Fruit fly (Drosophila melanogaster) whole organism, wandering third instar larva: Measurements from ENCODE around the gene CG9171.
A peak's percentile ranks its signal among the peaks of the same experiment; 100 is the strongest.

Experiments used
- CG32264 ChIP-seq: fragments of 200-800 bp; sonication (Bioruptor generic); optimal IDR thresholded peaks from 2 replicates; lab custom pipeline; 2016; ENCODE audit warnings: missing biosample characterization, missing genetic modification characterization
- CrebA ChIP-seq: fragments of 200-800 bp; sonication (Bioruptor generic); optimal IDR thresholded peaks from 2 replicates; lab custom pipeline; 2016; ENCODE audit warnings: missing biosample characterization, mild to moderate bottlenecking, missing genetic modification characterization, borderline replicate concordance
- Dfd ChIP-seq: fragments of >200 bp; optimal IDR thresholded peaks from 2 replicates; lab custom pipeline; 2017; ENCODE audit warnings: missing biosample characterization, missing genetic modification characterization
- Dif ChIP-seq: fragments of 200-275, 200-300 bp; sonication (Bioruptor generic); optimal IDR thresholded peaks from 2 replicates; lab custom pipeline; 2018; ENCODE audit warnings: missing biosample characterization, missing genetic modification characterization; ENCODE audit not compliant: partially characterized antibody
- GATAd ChIP-seq: sonication (Bioruptor generic); optimal IDR thresholded peaks from 2 replicates; lab custom pipeline; 2016; ENCODE audit warnings: missing biosample characterization, missing genetic modification characterization
- HLH106 ChIP-seq: fragments of 200-800 bp; optimal IDR thresholded peaks from 3 replicates; lab custom pipeline; 2019; ENCODE audit warnings: missing biosample characterization, mild to moderate bottlenecking, missing genetic modification characterization, moderate library complexity
- Hnf4 ChIP-seq: fragments of 200-800 bp; sonication (Bioruptor generic); optimal IDR thresholded peaks from 2 replicates; lab custom pipeline; 2016; ENCODE audit warnings: missing biosample characterization, mild to moderate bottlenecking, missing genetic modification characterization
- Hr78 ChIP-seq: fragments of >200 bp; optimal IDR thresholded peaks from 2 replicates; lab custom pipeline; 2017; ENCODE audit warnings: missing biosample characterization, missing genetic modification characterization
- Hr83 ChIP-seq: fragments of 200-300 bp; sonication (Bioruptor generic); optimal IDR thresholded peaks from 2 replicates; lab custom pipeline; 2016; ENCODE audit warnings: missing biosample characterization, mild to moderate bottlenecking, missing genetic modification characterization, moderate library complexity; ENCODE audit not compliant: poor library complexity, severe bottlenecking
- Jra ChIP-seq: sonication (Bioruptor generic); optimal IDR thresholded peaks from 2 replicates; lab custom pipeline; 2016; ENCODE audit warnings: missing biosample characterization, missing genetic modification characterization
- Mio ChIP-seq: sonication (Bioruptor generic); optimal IDR thresholded peaks from 2 replicates; lab custom pipeline; 2016; ENCODE audit warnings: missing biosample characterization, missing genetic modification characterization
- Myc ChIP-seq: fragments of >200 bp; optimal IDR thresholded peaks from 2 replicates; lab custom pipeline; 2017
- OdsH ChIP-seq: fragments of 200-800 bp; sonication (Bioruptor generic); optimal IDR thresholded peaks from 2 replicates; lab custom pipeline; 2016; ENCODE audit warnings: missing biosample characterization, mild to moderate bottlenecking, missing genetic modification characterization
- Rel ChIP-seq, 2 experiments: fragments of 200-800 bp; sonication (Bioruptor generic) in 1 of 2; optimal IDR thresholded peaks; 2 replicates in 1 of 2; 3 replicates in 1 of 2; lab custom pipeline; 2016 to 2019; ENCODE audit warnings: mild to moderate bottlenecking in 2 of 2, missing biosample characterization in 2 of 2, missing genetic modification characterization in 2 of 2, moderate library complexity in 1 of 2
- Sp1 ChIP-seq: fragments of 200-800 bp; sonication (Bioruptor generic); optimal IDR thresholded peaks from 3 replicates; lab custom pipeline; 2019; ENCODE audit warnings: missing biosample characterization, mild to moderate bottlenecking, missing genetic modification characterization, moderate library complexity
- Vsx2 ChIP-seq: fragments of 200-300, 225-300 bp; sonication (Bioruptor generic); optimal IDR thresholded peaks from 2 replicates; lab custom pipeline; 2018; ENCODE audit warnings: missing biosample characterization, missing genetic modification characterization; ENCODE audit not compliant: partially characterized antibody
- br ChIP-seq: fragments of 200-800 bp; sonication (Bioruptor generic); optimal IDR thresholded peaks from 2 replicates; lab custom pipeline; 2016; ENCODE audit warnings: missing biosample characterization, missing genetic modification characterization
- brk ChIP-seq: fragments of 200-800 bp; sonication (Bioruptor generic); optimal IDR thresholded peaks from 2 replicates; lab custom pipeline; 2016; ENCODE audit warnings: missing biosample characterization, mild to moderate bottlenecking, missing genetic modification characterization
- dl ChIP-seq, 2 experiments: fragments of 175-275, 200-275 bp in 1 of 2; fragments of 200-275 bp in 1 of 2; sonication (Bioruptor generic); optimal IDR thresholded peaks; lab custom pipeline; 2018; ENCODE audit warnings: mild to moderate bottlenecking in 2 of 2, missing biosample characterization in 2 of 2, missing genetic modification characterization in 2 of 2, moderate library complexity in 2 of 2; ENCODE audit not compliant: partially characterized antibody in 2 of 2, insufficient read depth in 1 of 2
- dmrt93B ChIP-seq: fragments of 200-800 bp; sonication (Bioruptor generic); optimal IDR thresholded peaks from 2 replicates; lab custom pipeline; 2018; ENCODE audit warnings: missing biosample characterization, mild to moderate bottlenecking, missing genetic modification characterization
- dsf ChIP-seq: sonication (Bioruptor generic); optimal IDR thresholded peaks from 2 replicates; lab custom pipeline; 2016; ENCODE audit warnings: missing biosample characterization, missing genetic modification characterization, borderline replicate concordance
- ey ChIP-seq: fragments of 200-800 bp; sonication (Bioruptor generic); optimal IDR thresholded peaks from 2 replicates; lab custom pipeline; 2016; ENCODE audit warnings: missing biosample characterization, missing genetic modification characterization
- fru ChIP-seq: fragments of 200-800 bp; sonication (Bioruptor generic); optimal IDR thresholded peaks from 3 replicates; lab custom pipeline; 2016; ENCODE audit warnings: missing biosample characterization, mild to moderate bottlenecking, missing genetic modification characterization
- h ChIP-seq: fragments of 200-800 bp; sonication (Bioruptor generic); optimal IDR thresholded peaks from 3 replicates; lab custom pipeline; 2016; ENCODE audit warnings: missing biosample characterization, mild to moderate bottlenecking, missing genetic modification characterization
- jim ChIP-seq: fragments of 175-275, 200-325 bp; sonication (Bioruptor generic); optimal IDR thresholded peaks from 2 replicates; lab custom pipeline; 2016; ENCODE audit warnings: missing biosample characterization, mild to moderate bottlenecking, missing genetic modification characterization
- lola ChIP-seq: fragments of >200 bp; optimal IDR thresholded peaks from 2 replicates; lab custom pipeline; 2017; ENCODE audit warnings: missing biosample characterization, missing genetic modification characterization
- pan ChIP-seq: fragments of >200 bp; optimal IDR thresholded peaks from 2 replicates; lab custom pipeline; 2017
- psq ChIP-seq: fragments of 200-800 bp; sonication (Bioruptor generic); optimal IDR thresholded peaks from 3 replicates; lab custom pipeline; 2017; ENCODE audit warnings: missing biosample characterization, mild to moderate bottlenecking, missing genetic modification characterization, moderate library complexity
- sv ChIP-seq: fragments of 200-800 bp; sonication (Bioruptor generic); optimal IDR thresholded peaks from 3 replicates; lab custom pipeline; 2016; ENCODE audit warnings: missing biosample characterization, missing genetic modification characterization
- tai ChIP-seq: sonication (Bioruptor generic); optimal IDR thresholded peaks from 2 replicates; lab custom pipeline; 2016; ENCODE audit warnings: missing biosample characterization, missing genetic modification characterization
- woc ChIP-seq: sonication (Bioruptor generic); optimal IDR thresholded peaks from 2 replicates; lab custom pipeline; 2016; ENCODE audit warnings: missing biosample characterization, mild to moderate bottlenecking, missing genetic modification characterization

Gene CG9171

dm6 chr2L:5818343-5818742, 18.3 kb upstream of the CG9171 start, which contains the start of gene COX6CL:
Gene COX6CL (minus strand): TSS chr2L:5818443.
- no peak for TF ChIP-seq dmrt93B (GFP tag; lab: Kevin White, UChicago)
- no peak for TF ChIP-seq br (GFP tag; lab: Kevin White, UChicago)
- no peak for TF ChIP-seq tai (GFP tag; lab: Kevin White, UChicago)
- no peak for TF ChIP-seq OdsH (GFP tag; lab: Kevin White, UChicago)
- no peak for TF ChIP-seq CrebA (GFP tag; lab: Kevin White, UChicago)
- TF ChIP-seq brk (GFP tag; lab: Kevin White, UChicago): no peak
- TF ChIP-seq Dfd (GFP tag; lab: Kevin White, UChicago): no peak
- no peak for TF ChIP-seq sv (GFP tag; lab: Kevin White, UChicago)
- no peak for TF ChIP-seq Vsx2 (GFP tag; lab: Kevin White, UChicago)
- TF ChIP-seq woc (GFP tag; lab: Kevin White, UChicago): no peak
- TF ChIP-seq Sp1: no peak
- TF ChIP-seq ey (GFP tag; lab: Kevin White, UChicago): no peak
- no peak for TF ChIP-seq Rel (GFP tag; optimal IDR thresholded peaks at IDR 0.05; lab: Kevin White, UChicago)
- no peak for TF ChIP-seq Rel (tag; optimal IDR thresholded peaks at IDR 0.05; lab: Kevin White, UChicago)
- no peak for TF ChIP-seq Myc (lab: Kevin White, UChicago)
- TF ChIP-seq pan (lab: Kevin White, UChicago): no peak
- no peak for TF ChIP-seq Hnf4 (GFP tag; lab: Kevin White, UChicago)
- TF ChIP-seq Mio (GFP tag; lab: Kevin White, UChicago): no peak
- TF ChIP-seq HLH106: no peak
- TF ChIP-seq psq (GFP tag; lab: Kevin White, UChicago): no peak
- TF ChIP-seq, all 38 proteins: peak for 0

- TF ChIP-seq Hr83 (GFP tag; lab: Kevin White, UChicago): no peak
- no peak for TF ChIP-seq Jra (GFP tag; lab: Kevin White, UChicago)
- TF ChIP-seq lola (GFP tag; lab: Kevin White, UChicago): no peak
These were observed 11.2 kb upstream of the CG9171 start, which contains the start of gene CG43307 for dm6 chr2L:5811274-5811673. Gene CG43307 (plus strand): TSS chr2L:5811574.

DNA sequence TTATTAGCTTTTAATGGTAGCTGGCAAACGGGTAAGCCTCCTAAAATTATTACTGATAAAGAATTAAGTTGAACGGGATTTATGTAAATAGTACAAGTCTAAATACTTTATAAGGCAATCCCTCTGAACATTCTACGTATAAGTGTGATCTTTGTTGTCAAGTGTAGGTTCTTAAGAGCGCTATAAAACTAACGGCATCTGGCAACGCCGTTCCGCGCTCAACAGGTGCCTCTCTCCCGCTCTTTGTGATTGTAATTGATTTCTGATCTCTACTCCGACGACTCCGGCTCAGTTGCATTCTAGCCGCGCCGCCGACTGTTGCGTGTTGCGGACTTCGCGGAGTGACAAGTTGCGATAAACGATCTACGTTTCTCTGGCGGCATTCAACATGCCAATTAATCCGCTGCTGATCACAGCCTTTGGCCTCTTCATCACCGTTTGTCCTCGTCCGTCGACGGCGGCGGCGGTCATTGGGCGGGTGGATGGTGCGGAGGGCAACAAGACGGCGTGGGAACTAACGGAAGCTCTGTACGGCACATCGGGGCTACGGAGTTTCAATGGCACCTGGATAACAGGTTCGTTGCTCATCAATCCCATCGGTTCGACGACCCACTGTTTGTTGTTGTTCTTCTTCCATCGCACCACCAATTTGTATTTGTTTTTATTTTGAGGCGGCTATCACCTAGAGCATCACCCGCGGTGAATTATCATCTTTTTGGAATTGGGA, 5.2 kb upstream of the CG9171 start, which contains the start of gene CG11034:
CG11034 (plus strand) TSS at position 305 of the 727 bp plus-strand sequence.
- TF ChIP-seq Hr78 (GFP tag; lab: Kevin White, UChicago): no peak
- TF ChIP-seq Hnf4 (GFP tag; lab: Kevin White, UChicago): no peak
- TF ChIP-seq dl (GFP tag; optimal IDR thresholded peaks at IDR 0.05; lab: Kevin White, UChicago; ENCODE audit: insufficient read depth in 1 of 2, partially characterized antibody in 2 of 2): peak; percentile 56 to 62
- TF ChIP-seq Dif (GFP tag; lab: Kevin White, UChicago): peak; percentile 26
- TF ChIP-seq HLH106: peak; percentile 27
- no peak for TF ChIP-seq dsf (GFP tag; lab: Kevin White, UChicago)
- TF ChIP-seq br (GFP tag; lab: Kevin White, UChicago): peak; percentile 2
- TF ChIP-seq woc (GFP tag; lab: Kevin White, UChicago): peak; percentile 4
- no peak for TF ChIP-seq Jra (GFP tag; lab: Kevin White, UChicago)

DNA sequence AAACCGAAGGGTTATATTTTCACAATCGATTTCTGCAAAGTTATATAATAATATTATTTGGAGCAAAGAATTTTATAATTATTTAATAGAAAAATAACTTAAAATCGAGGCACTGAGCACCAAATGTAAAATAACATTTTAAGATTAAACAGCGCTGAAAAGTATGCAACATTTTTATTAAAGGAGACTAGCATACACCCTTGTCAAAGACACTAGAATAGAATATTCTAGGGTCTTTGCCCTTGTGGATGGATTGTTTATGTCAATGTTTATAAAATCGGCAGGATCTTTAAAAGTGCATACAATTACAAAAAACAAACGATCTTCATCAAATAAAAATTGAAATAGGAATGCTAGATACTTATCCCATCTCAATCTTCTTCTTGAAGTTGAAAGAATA, 4.0 kb upstream of the CG9171 start:
- TF ChIP-seq Vsx2 (GFP tag; lab: Kevin White, UChicago): no peak

DNA sequence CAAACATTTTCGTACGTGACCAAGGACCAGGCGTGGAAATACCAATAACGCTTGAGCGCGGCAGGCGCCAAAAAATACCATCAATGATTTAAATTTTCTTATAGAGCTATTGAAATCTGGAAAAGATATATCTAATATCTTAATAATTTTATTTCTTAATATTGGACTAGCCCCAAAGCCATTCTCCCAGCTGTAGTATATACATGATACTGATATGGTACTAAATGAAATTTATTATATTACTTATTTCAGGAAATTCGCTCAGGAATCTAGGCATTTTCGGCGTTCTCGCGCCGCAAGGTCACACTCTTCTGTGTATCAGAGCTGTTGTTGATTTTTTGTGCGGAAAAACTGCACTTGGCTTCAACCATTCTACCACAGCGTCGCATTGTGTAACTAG, 1.9 kb upstream of the CG9171 start, which contains the start of the genes CG14005 and CG7239:
CG14005 (minus strand) TSS at position 50 of the 400 bp plus-strand sequence.
CG7239 (plus strand) TSS at position 295 of the 400 bp plus-strand sequence.
- no peak for TF ChIP-seq Hnf4 (GFP tag; lab: Kevin White, UChicago)
- no peak for TF ChIP-seq Rel (GFP tag; optimal IDR thresholded peaks at IDR 0.05; lab: Kevin White, UChicago)
- TF ChIP-seq Rel (tag; optimal IDR thresholded peaks at IDR 0.05; lab: Kevin White, UChicago): peak; percentile 11
- no peak for TF ChIP-seq CG32264

dm6 chr2L:5800388-5800748, 315 bp upstream of the CG9171 start:
- TF ChIP-seq Myc (lab: Kevin White, UChicago) (no peak), Sp1 (no peak), Mio (GFP tag; lab: Kevin White, UChicago) (no peak), jim (no peak), woc (GFP tag; lab: Kevin White, UChicago) (no peak), lola (GFP tag; lab: Kevin White, UChicago) (no peak), dl (GFP tag; optimal IDR thresholded peaks at IDR 0.05; lab: Kevin White, UChicago; ENCODE audit: insufficient read depth in 1 of 2, partially characterized antibody in 2 of 2) (no peak), GATAd (GFP tag; lab: Kevin White, UChicago) (no peak), OdsH (GFP tag; lab: Kevin White, UChicago) (no peak), tai (GFP tag; lab: Kevin White, UChicago) (no peak), Hnf4 (GFP tag; lab: Kevin White, UChicago) (no peak), fru (GFP tag; lab: Kevin White, UChicago) (no peak), h (GFP tag; lab: Kevin White, UChicago) (no peak)
- TF ChIP-seq, all 38 proteins: peak for 0
